Fruit fly (Drosophila melanogaster) whole organism, pupa: ENCODE data around the gene Prx2.

Experiments used
- CG10348 ChIP-seq: fragments of 200-800 bp; sonication (Bioruptor generic); IDR thresholded peaks from 2 replicates; pipeline ENCODE4 v1.3.6; 2022; ENCODE audit warnings: missing biosample characterization, missing genetic modification characterization
- CG12605 ChIP-seq: fragments of 200-800 bp; sonication (Bioruptor generic); IDR thresholded peaks from 2 replicates; pipeline ENCODE4 v1.3.6; 2022; ENCODE audit warnings: missing biosample characterization, missing genetic modification characterization
- CG13204 ChIP-seq: fragments of 200-800 bp; sonication (Bioruptor generic); optimal IDR thresholded peaks from 2 replicates; lab custom pipeline; 2018; ENCODE audit warnings: missing biosample characterization, mild to moderate bottlenecking, missing genetic modification characterization, moderate library complexity
- CG14655 ChIP-seq: fragments of 200-800 bp; sonication (Bioruptor generic); optimal IDR thresholded peaks from 3 replicates; lab custom pipeline; 2017; ENCODE audit warnings: mild to moderate bottlenecking, missing biosample characterization, missing genetic modification reagents, missing genetic modification characterization
- CG15710 ChIP-seq: fragments of 200-800 bp; sonication (Bioruptor generic); optimal IDR thresholded peaks from 2 replicates; lab custom pipeline; 2018; ENCODE audit warnings: missing biosample characterization, mild to moderate bottlenecking, missing genetic modification characterization, moderate library complexity
- CG17806 ChIP-seq: fragments of 200-800 bp; sonication (Bioruptor generic); optimal IDR thresholded peaks from 2 replicates; lab custom pipeline; 2018; ENCODE audit warnings: missing biosample characterization, mild to moderate bottlenecking, missing genetic modification characterization, moderate library complexity
- CG32121 ChIP-seq: fragments of 200-800 bp; sonication (Bioruptor generic); IDR thresholded peaks from 2 replicates; pipeline ENCODE4 v1.3.6; 2022; ENCODE audit warnings: missing biosample characterization, missing genetic modification characterization
- CG34367 ChIP-seq: fragments of 200-800 bp; sonication (Bioruptor generic); optimal IDR thresholded peaks from 2 replicates; lab custom pipeline; 2018; ENCODE audit warnings: missing biosample characterization, mild to moderate bottlenecking, missing genetic modification characterization
- CG4496 ChIP-seq: fragments of 200-800 bp; sonication (Bioruptor generic); IDR thresholded peaks from 3 replicates; pipeline ENCODE4 v1.3.6; 2022; ENCODE audit warnings: missing biosample characterization, missing genetic modification characterization
- CG8159 ChIP-seq: fragments of 200-800 bp; sonication (Bioruptor generic); optimal IDR thresholded peaks from 3 replicates; lab custom pipeline; 2018; ENCODE audit warnings: missing biosample characterization, mild to moderate bottlenecking, missing genetic modification characterization, moderate library complexity
- CG8301 ChIP-seq: fragments of 200-800 bp; sonication (Bioruptor generic); optimal IDR thresholded peaks from 2 replicates; lab custom pipeline; 2018; ENCODE audit warnings: missing biosample characterization, mild to moderate bottlenecking, missing genetic modification characterization
- CG9948 ChIP-seq: fragments of 200-800 bp; sonication (Bioruptor generic); optimal IDR thresholded peaks from 2 replicates; lab custom pipeline; 2018; ENCODE audit warnings: missing biosample characterization, mild to moderate bottlenecking, missing genetic modification characterization, moderate library complexity
- D1 ChIP-seq: fragments of 200-800 bp; sonication (Bioruptor generic); optimal IDR thresholded peaks from 2 replicates; lab custom pipeline; 2018; ENCODE audit warnings: missing biosample characterization, mild to moderate bottlenecking, missing genetic modification characterization, moderate library complexity
- EcR ChIP-seq: fragments of 200-800 bp; sonication (Bioruptor generic); optimal IDR thresholded peaks from 3 replicates; lab custom pipeline; 2019; ENCODE audit warnings: missing biosample characterization, missing genetic modification characterization, mild to moderate bottlenecking, moderate library complexity, missing genetic modification reagents
- Ets98B ChIP-seq: fragments of 200-800 bp; sonication (Bioruptor generic); IDR thresholded peaks from 2 replicates; pipeline ENCODE4 v1.3.6; 2022; ENCODE audit warnings: missing biosample characterization, missing genetic modification characterization
- Pif1A ChIP-seq: fragments of 200-800 bp; sonication (Bioruptor generic); optimal IDR thresholded peaks from 3 replicates; lab custom pipeline; 2016; ENCODE audit warnings: missing biosample characterization, missing genetic modification characterization
- Pif1B ChIP-seq: fragments of 200-800 bp; sonication (Bioruptor generic); optimal IDR thresholded peaks from 3 replicates; lab custom pipeline; 2016; ENCODE audit warnings: missing biosample characterization, missing genetic modification characterization
- Snoo ChIP-seq: fragments of 200-800 bp; sonication (Bioruptor generic); optimal IDR thresholded peaks from 3 replicates; lab custom pipeline; 2017; ENCODE audit warnings: missing biosample characterization, mild to moderate bottlenecking, missing genetic modification characterization, inconsistent platforms
- fd96Ca ChIP-seq: fragments of 200-800 bp; sonication (Bioruptor generic); IDR thresholded peaks from 3 replicates; pipeline ENCODE4 v1.3.6; 2022; ENCODE audit warnings: missing biosample characterization, missing genetic modification characterization
- gl ChIP-seq: fragments of 200-800 bp; sonication (Bioruptor generic); optimal IDR thresholded peaks from 2 replicates; lab custom pipeline; 2018; ENCODE audit warnings: missing biosample characterization, mild to moderate bottlenecking, missing genetic modification characterization
- rn ChIP-seq: fragments of 200-800 bp; sonication (Bioruptor generic); IDR thresholded peaks from 2 replicates; pipeline ENCODE4 v1.3.6; 2022; ENCODE audit warnings: missing biosample characterization, missing genetic modification characterization

The Prx2 gene

DNA sequence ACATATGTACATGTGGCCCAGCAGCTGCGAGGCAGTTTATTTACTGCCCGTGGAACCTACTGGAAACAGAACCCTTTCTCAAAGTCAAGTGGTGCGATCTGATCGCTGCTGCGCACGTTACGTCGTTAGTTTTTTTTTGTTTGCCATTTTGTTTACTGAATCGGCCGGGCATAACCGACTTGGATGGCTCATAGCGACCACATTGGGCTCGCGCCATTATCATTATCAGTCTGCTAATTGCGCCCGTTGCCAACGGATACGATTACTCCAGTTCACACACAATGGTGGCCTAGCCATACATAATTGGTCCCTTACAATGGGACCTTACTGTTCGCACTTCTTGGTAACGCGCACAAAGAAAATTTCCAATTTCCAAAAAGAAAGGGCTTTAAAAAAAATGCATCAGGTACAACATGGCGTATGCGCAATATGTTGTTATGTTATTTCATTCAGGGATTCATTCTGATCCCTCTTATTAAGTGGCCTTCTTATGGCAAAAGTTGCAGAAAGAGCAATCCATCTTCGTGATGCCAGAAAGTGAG is 3.1 kb downstream of the Prx2 start:
- no peak for TF ChIP-seq D1 (tag; lab: Kevin White, UChicago)
- TF ChIP-seq CG8159: peak; percentile 14
- no peak; the same call in 2 of the 3 replicates for TF ChIP-seq CG4496 (GFP tag; lab: Robert Waterston, UW)
- peak; percentile 62 for TF ChIP-seq CG8301 (tag; lab: Kevin White, UChicago)
- no peak for TF ChIP-seq CG17806 (tag; lab: Kevin White, UChicago)
- TF ChIP-seq CG13204: peak; percentile 20
- TF ChIP-seq CG34367 (tag; lab: Kevin White, UChicago): peak; percentile 6
- peak; percentile 77 for TF ChIP-seq CG14655 (GFP tag; lab: Kevin White, UChicago)
- peak; percentile 48 for TF ChIP-seq Pif1A (GFP tag; lab: Kevin White, UChicago)
- 0 out of 2 replicates have a peak, but pooled peaks have one; percentile 29 for TF ChIP-seq CG12605 (GFP tag; lab: Robert Waterston, UW)
- TF ChIP-seq Ets98B (GFP tag; lab: Robert Waterston, UW): no peak
- TF ChIP-seq EcR (GFP tag; lab: Kevin White, UChicago): peak; percentile 14
- 0 out of 3 replicates have a peak, but pooled peaks have one; percentile 34 for TF ChIP-seq fd96Ca
- TF ChIP-seq Snoo: peak; percentile 1
- TF ChIP-seq CG32121: no peak
- TF ChIP-seq gl (tag; lab: Kevin White, UChicago): no peak
- no peak for TF ChIP-seq CG15710 (tag; lab: Kevin White, UChicago)
- TF ChIP-seq CG10348 (GFP tag; lab: Robert Waterston, UW): no peak
- peak; percentile 31 for TF ChIP-seq Pif1B (GFP tag; lab: Kevin White, UChicago)
- peak; percentile 63 for TF ChIP-seq CG9948
- TF ChIP-seq rn: no peak

DNA sequence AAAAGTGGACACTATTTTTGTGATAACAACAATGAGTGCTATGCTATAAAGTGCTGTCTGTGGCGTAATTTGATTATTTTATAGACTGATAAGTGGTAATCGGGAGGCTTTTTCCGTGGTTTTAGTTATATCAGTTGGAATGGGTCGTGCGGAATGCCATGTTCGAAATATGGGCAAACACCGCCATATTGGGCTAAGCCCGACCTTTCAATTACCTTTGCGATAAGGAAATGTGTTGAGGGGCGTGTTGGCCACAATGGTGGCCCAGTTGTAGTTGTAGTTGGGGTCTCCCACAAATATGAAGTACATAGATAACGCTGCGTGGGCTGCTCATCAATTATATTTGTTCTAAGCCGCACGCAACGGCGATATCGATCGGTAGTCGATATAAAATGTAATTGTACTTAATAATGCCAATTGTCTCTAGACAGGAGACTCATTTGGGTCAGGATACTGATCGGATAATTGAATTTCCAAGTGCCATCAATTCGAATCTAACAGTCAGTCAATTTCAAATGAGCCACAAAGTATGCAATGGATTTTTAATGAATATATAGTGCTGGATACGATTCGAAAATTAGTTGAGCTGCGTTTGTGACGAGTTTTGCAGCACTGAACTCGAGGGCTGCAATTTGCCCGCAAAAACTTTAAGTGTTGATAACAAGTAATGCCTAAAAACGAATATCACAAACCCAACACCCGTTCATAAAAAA is 5.0 kb downstream of the Prx2 start:
- TF ChIP-seq CG4496 (GFP tag; lab: Robert Waterston, UW) (peak; percentile 42; the same call in 1 of the 3 replicates), CG9948 (no peak), Snoo (no peak), CG12605 (GFP tag; lab: Robert Waterston, UW) (no peak), CG13204 (no peak)

DNA sequence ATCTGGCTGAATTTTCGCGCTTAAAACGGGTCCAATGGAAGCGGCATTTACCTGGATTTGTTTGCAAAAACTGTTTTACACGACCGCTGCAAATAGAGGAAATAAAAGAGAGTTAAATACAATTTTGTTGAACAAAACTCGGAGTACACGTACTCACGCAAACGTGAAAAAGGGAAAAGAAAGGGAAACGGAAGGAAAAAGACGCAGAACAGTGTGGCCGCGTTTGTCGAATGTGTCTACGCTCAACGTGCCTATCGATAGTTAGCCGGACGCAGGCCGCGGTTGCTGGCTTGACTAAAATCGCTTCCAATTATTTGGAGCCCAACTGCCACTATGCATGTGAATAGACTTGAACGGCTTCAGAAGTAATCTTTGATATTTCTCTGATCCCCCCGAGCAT is 7.8 kb downstream of the Prx2 start, which contains the start of gene RpS15Aa:
Gene RpS15Aa (minus strand): TSS at position 252 of the 400 bp plus-strand sequence.
- TF ChIP-seq Pif1A (GFP tag; lab: Kevin White, UChicago): no peak
- peak; percentile 81 for TF ChIP-seq Snoo
- TF ChIP-seq EcR (GFP tag; lab: Kevin White, UChicago): no peak
- no peak for TF ChIP-seq CG17806 (tag; lab: Kevin White, UChicago)
- no peak for TF ChIP-seq Ets98B (GFP tag; lab: Robert Waterston, UW)
- peak; percentile 58 for TF ChIP-seq CG34367 (tag; lab: Kevin White, UChicago)
- no peak for TF ChIP-seq CG10348 (GFP tag; lab: Robert Waterston, UW)
- peak; percentile 48 for TF ChIP-seq gl (tag; lab: Kevin White, UChicago)
- peak; percentile 20 for TF ChIP-seq CG14655 (GFP tag; lab: Kevin White, UChicago)
- TF ChIP-seq D1 (tag; lab: Kevin White, UChicago): no peak
- TF ChIP-seq CG15710 (tag; lab: Kevin White, UChicago): peak; percentile 25
- TF ChIP-seq CG12605 (GFP tag; lab: Robert Waterston, UW): peak; percentile 66
- TF ChIP-seq CG9948: no peak
- peak; percentile 77 for TF ChIP-seq CG4496 (GFP tag; lab: Robert Waterston, UW)
- TF ChIP-seq CG32121: peak; percentile 36; the same call in 1 of the 2 replicates
- no peak for TF ChIP-seq CG8301 (tag; lab: Kevin White, UChicago)
- TF ChIP-seq Pif1B (GFP tag; lab: Kevin White, UChicago): peak; percentile 4
- TF ChIP-seq CG8159: peak; percentile 6
- TF ChIP-seq fd96Ca: no peak
- TF ChIP-seq CG13204: peak; percentile 57
- 0 out of 2 replicates have a peak, but pooled peaks have one; percentile 17 for TF ChIP-seq rn
- TF ChIP-seq, all 21 proteins: peak for 12

DNA sequence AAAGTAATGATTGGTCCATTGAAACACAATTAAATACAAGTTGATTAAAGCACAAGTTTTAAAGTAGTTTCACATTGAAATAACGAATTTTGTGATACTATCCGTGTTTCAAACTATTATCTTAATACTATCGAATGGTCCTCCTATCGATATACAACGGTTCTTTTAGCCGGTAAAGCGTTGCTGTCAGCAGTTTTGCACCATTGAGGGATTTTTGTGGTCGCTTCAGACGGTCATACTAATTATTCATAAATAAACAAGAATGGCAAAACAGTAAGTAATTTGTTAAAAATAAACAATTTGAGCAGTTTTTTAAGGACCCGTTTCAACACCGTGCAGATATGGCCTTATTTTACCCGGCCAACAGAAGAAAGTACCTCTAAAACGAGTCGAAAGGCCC is 8.5 kb downstream of the Prx2 start, which contains the start of gene CG15747:
Gene CG15747 (plus strand): TSS at position 206 of the 400 bp plus-strand sequence.
- TF ChIP-seq CG10348 (GFP tag; lab: Robert Waterston, UW) (no peak), gl (tag; lab: Kevin White, UChicago) (no peak), CG13204 (no peak), CG4496 (GFP tag; lab: Robert Waterston, UW) (no peak), Snoo (no peak), CG14655 (GFP tag; lab: Kevin White, UChicago) (no peak), fd96Ca (no peak), EcR (GFP tag; lab: Kevin White, UChicago) (no peak), CG34367 (tag; lab: Kevin White, UChicago) (no peak), CG15710 (tag; lab: Kevin White, UChicago) (no peak), CG8301 (tag; lab: Kevin White, UChicago) (no peak), Pif1A (GFP tag; lab: Kevin White, UChicago) (no peak), CG8159 (no peak), CG32121 (no peak), Ets98B (GFP tag; lab: Robert Waterston, UW) (no peak), CG17806 (tag; lab: Kevin White, UChicago) (no peak), CG9948 (no peak), CG12605 (GFP tag; lab: Robert Waterston, UW) (no peak), D1 (tag; lab: Kevin White, UChicago) (no peak)

DNA sequence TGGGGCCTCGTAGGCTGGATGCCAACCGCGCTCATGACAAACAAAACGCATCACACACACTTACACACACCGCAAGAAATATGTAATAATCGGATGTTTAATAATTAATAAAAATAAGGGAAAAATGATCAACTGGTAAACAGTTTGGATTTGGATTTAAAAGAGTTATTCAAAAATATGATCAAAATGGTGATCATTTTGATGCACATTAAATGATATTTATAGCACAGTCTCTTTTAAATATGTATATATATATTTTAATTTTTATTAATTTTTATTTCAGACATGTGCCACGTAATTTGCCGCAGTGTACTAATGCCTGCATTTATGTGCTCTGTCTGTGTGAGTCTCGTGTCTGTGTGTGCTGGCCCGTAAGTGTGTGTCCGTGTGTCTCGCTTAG is 15.7 kb downstream of the Prx2 start:
- TF ChIP-seq CG17806 (tag; lab: Kevin White, UChicago): peak; percentile 62
- no peak for TF ChIP-seq CG12605 (GFP tag; lab: Robert Waterston, UW)
- TF ChIP-seq Snoo: no peak
- TF ChIP-seq CG14655 (GFP tag; lab: Kevin White, UChicago): peak; percentile 61
- peak; percentile 13 for TF ChIP-seq CG8301 (tag; lab: Kevin White, UChicago)
- TF ChIP-seq D1 (tag; lab: Kevin White, UChicago): no peak
- TF ChIP-seq fd96Ca: no peak
- peak; percentile 24 for TF ChIP-seq CG34367 (tag; lab: Kevin White, UChicago)
- no peak for TF ChIP-seq EcR (GFP tag; lab: Kevin White, UChicago)
- no peak for TF ChIP-seq CG10348 (GFP tag; lab: Robert Waterston, UW)
- no peak for TF ChIP-seq rn
- no peak for TF ChIP-seq Pif1A (GFP tag; lab: Kevin White, UChicago)
- no peak for TF ChIP-seq gl (tag; lab: Kevin White, UChicago)
- TF ChIP-seq CG9948: peak; percentile 63
- TF ChIP-seq CG8159: peak; percentile 72
- no peak for TF ChIP-seq CG4496 (GFP tag; lab: Robert Waterston, UW)
- TF ChIP-seq CG15710 (tag; lab: Kevin White, UChicago): peak; percentile 62
- TF ChIP-seq CG32121: 0 out of 2 replicates have a peak, but pooled peaks have one; percentile 23
- TF ChIP-seq CG13204: no peak
- TF ChIP-seq Pif1B (GFP tag; lab: Kevin White, UChicago): no peak
- TF ChIP-seq Ets98B (GFP tag; lab: Robert Waterston, UW): no peak
